Worm (Caenorhabditis elegans): Measurements from ENCODE around the gene dnj-25.

The dnj-25 gene

ce11 chrV:20712318-20712993 lies 31.7 kb downstream of the dnj-25 start (continued):
- TF ChIP-seq F10B5.3 (tag; optimal IDR thresholded peaks at IDR 0.05) (no peak), lin-13 (GFP tag; optimal IDR thresholded peaks at IDR 0.05) (no peak), ZK546.5 (tag; optimal IDR thresholded peaks at IDR 0.05) (no peak), dmd-6 (GFP tag; IDR thresholded peaks at IDR 0.05) (peak; percentile 84), nhr-237 (tag; optimal IDR thresholded peaks at IDR 0.05) (no peak)

- no peak for TF ChIP-seq duxl-1 (tag; optimal IDR thresholded peaks at IDR 0.05; ENCODE audit: poor library complexity)
- peak; percentile 39 for TF ChIP-seq nhr-11 (tag; optimal IDR thresholded peaks at IDR 0.05)
- TF ChIP-seq dpl-1 (GFP tag; optimal IDR thresholded peaks at IDR 0.05): peak; percentile 10
- peak; percentile 32 for TF ChIP-seq mep-1 (tag; optimal IDR thresholded peaks at IDR 0.05)
- TF ChIP-seq unc-39 (tag; optimal IDR thresholded peaks at IDR 0.05): no peak
- no peak for TF ChIP-seq zag-1 (tag; optimal IDR thresholded peaks at IDR 0.05)
- peak in 1 of 2 experiments; percentile 15 for TF ChIP-seq unc-62 (GFP tag; optimal IDR thresholded peaks at IDR 0.05 in 1 of 2)
- no peak for TF ChIP-seq unc-62 (tag; optimal IDR thresholded peaks at IDR 0.05)
- TF ChIP-seq nhr-28 (tag; optimal IDR thresholded peaks at IDR 0.05): peak; percentile 40
- TF ChIP-seq ceh-20 (GFP tag; IDR thresholded peaks at IDR 0.05): peak; percentile 41; the same call in 1 of the 2 replicates
- TF ChIP-seq hlh-11 (tag; optimal IDR thresholded peaks at IDR 0.05): peak; percentile 32
- no peak for TF ChIP-seq T26A8.4 (GFP tag; IDR thresholded peaks at IDR 0.05)
- no peak for TF ChIP-seq nhr-76 (tag; optimal IDR thresholded peaks at IDR 0.05)
- no peak for TF ChIP-seq skn-1 (tag; optimal IDR thresholded peaks at IDR 0.05)
- TF ChIP-seq lsy-2 (tag; optimal IDR thresholded peaks at IDR 0.05): peak in 1 of 2 experiments; percentile 49
- TF ChIP-seq ces-1 (GFP tag; optimal IDR thresholded peaks at IDR 0.05): no peak
- TF ChIP-seq gei-8 (GFP tag; optimal IDR thresholded peaks at IDR 0.05): no peak
- no peak for TF ChIP-seq daf-16 (GFP tag; optimal IDR thresholded peaks at IDR 0.05)
- TF ChIP-seq daf-16 (tag; optimal IDR thresholded peaks at IDR 0.05): peak; percentile 20
- TF ChIP-seq mes-2 (tag; optimal IDR thresholded peaks at IDR 0.05; ENCODE audit: poor library complexity, severe bottlenecking): peak; percentile 38
- TF ChIP-seq dmd-6 (GFP tag; IDR thresholded peaks at IDR 0.05): peak; percentile 49; the same call in 1 of the 2 replicates
- TF ChIP-seq ctbp-1 (GFP tag; IDR thresholded peaks at IDR 0.05): 0 out of 2 replicates have a peak, but pooled peaks have one; percentile 8
Observed at ce11 chrV:20711733-20712132, 32.4 kb downstream of the dnj-25 start.

- TF ChIP-seq hlh-30 (tag; optimal IDR thresholded peaks at IDR 0.05; ENCODE audit: insufficient read depth): peak; percentile 71
- TF ChIP-seq aha-1 (tag): peak; percentile 81
- TF ChIP-seq ZK337.2 (GFP tag; IDR thresholded peaks at IDR 0.05): no peak
- peak; percentile 22 for TF ChIP-seq dve-1 (tag; optimal IDR thresholded peaks at IDR 0.05; ENCODE audit: insufficient read depth)
- peak in 1 of 2 experiments; percentile 61 for TF ChIP-seq mdl-1 (tag; optimal IDR thresholded peaks at IDR 0.05)
Observed at ce11 chrV:20710642-20711041, 33.5 kb downstream of the dnj-25 start.

- TF ChIP-seq nhr-111 (GFP tag; optimal IDR thresholded peaks at IDR 0.05): no peak
- TF ChIP-seq aha-1 (tag): peak; percentile 99
- peak in 1 of 2 experiments; percentile 32 for TF ChIP-seq lsy-2 (tag; optimal IDR thresholded peaks at IDR 0.05)
- TF ChIP-seq skn-1 (tag; optimal IDR thresholded peaks at IDR 0.05): no peak
- TF ChIP-seq hmg-1.1 (GFP tag; IDR thresholded peaks at IDR 0.05): peak; percentile 23; the same call in 1 of the 2 replicates
- TF ChIP-seq nhr-102 (tag; optimal IDR thresholded peaks at IDR 0.05): no peak
- no peak for TF ChIP-seq lin-38 (GFP tag; IDR thresholded peaks at IDR 0.05)
- TF ChIP-seq ceh-20 (GFP tag; IDR thresholded peaks at IDR 0.05): no peak
- no peak for TF ChIP-seq nhr-10 (tag; optimal IDR thresholded peaks at IDR 0.05)
- TF ChIP-seq nhr-41 (GFP tag; IDR thresholded peaks at IDR 0.05): no peak
- TF ChIP-seq hlh-11 (tag; optimal IDR thresholded peaks at IDR 0.05): peak; percentile 34
- TF ChIP-seq hlh-30 (tag; optimal IDR thresholded peaks at IDR 0.05; ENCODE audit: insufficient read depth): peak; percentile 79
- no peak for TF ChIP-seq F10B5.3 (tag; optimal IDR thresholded peaks at IDR 0.05)
- no peak for TF ChIP-seq attf-4 (tag; optimal IDR thresholded peaks at IDR 0.05)
- peak in 1 of 2 experiments; percentile 95 for TF ChIP-seq hif-1 (tag; optimal IDR thresholded peaks at IDR 0.05)
Observed at ce11 chrV:20710156-20710555, 34.0 kb downstream of the dnj-25 start.

All from whole organism, L4 larva.